Fruit fly (Drosophila melanogaster): Measurements from ENCODE around the gene AdamTS-B.

The AdamTS-B gene

DNA sequence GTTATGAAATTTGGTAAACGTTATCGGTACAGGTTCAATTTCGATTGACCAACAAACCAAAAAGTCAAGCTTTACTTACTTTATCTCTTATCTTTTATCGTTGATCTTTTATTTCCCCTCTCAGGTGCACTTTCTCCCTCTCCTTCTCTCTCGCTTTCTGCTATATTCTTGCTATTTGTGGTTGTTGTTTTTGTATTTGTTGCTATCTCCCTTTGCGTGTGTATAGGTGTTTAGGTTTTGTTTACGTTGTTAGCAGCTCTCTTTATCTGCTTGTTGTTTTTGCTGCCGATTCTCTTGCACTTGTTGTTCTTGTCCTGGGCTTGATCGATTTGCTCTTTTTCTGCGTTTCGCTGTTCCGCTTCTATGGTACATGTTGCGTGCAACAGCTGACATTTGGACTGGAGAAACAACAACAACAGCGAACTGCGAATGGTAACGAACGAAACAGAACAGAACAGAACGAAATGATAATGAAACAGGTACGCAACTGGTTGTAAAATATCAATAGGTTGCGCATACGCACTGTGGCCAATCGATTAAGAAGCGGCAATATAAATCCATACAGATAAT lies 46.0 kb downstream of the AdamTS-B start (continued):
- no peak for TF ChIP-seq CG10147 (GFP tag; optimal IDR thresholded peaks at IDR 0.05)
- TF ChIP-seq cad (GFP tag; optimal IDR thresholded peaks at IDR 0.05): no peak
- no peak for TF ChIP-seq CG9876 (GFP tag; optimal IDR thresholded peaks at IDR 0.05)
- TF ChIP-seq gt (GFP tag; IDR thresholded peaks at IDR 0.05): no peak
- peak; percentile 39 for TF ChIP-seq CG11504 (tag; optimal IDR thresholded peaks at IDR 0.05)
- TF ChIP-seq CG3163 (GFP tag; optimal IDR thresholded peaks at IDR 0.05): peak; percentile 83
- peak; percentile 99 for TF ChIP-seq pfk (GFP tag; optimal IDR thresholded peaks at IDR 0.05)
- TF ChIP-seq CG4360 (GFP tag; IDR thresholded peaks at IDR 0.05): peak; percentile 93
- no peak for TF ChIP-seq lmd (GFP tag; IDR thresholded peaks at IDR 0.05)
- TF ChIP-seq CG8290 (GFP tag; optimal IDR thresholded peaks at IDR 0.05): no peak
- TF ChIP-seq CG8290 (tag; optimal IDR thresholded peaks at IDR 0.05): peak in 1 of 2 experiments; percentile 65
- TF ChIP-seq bab2 (GFP tag; optimal IDR thresholded peaks at IDR 0.05): no peak
- TF ChIP-seq klu (GFP tag; IDR thresholded peaks at IDR 0.05): no peak
- TF ChIP-seq Dip2 (GFP tag; IDR thresholded peaks at IDR 0.05): no peak
- no peak for TF ChIP-seq Bteb2 (GFP tag; optimal IDR thresholded peaks at IDR 0.05)
- no peak for TF ChIP-seq Nf-YB (GFP tag; optimal IDR thresholded peaks at IDR 0.05)
- no peak for TF ChIP-seq al (GFP tag; IDR thresholded peaks at IDR 0.05)
- peak; percentile 50; the same call in 1 of the 2 replicates for TF ChIP-seq CG7372 (GFP tag; IDR thresholded peaks at IDR 0.05)
- peak; percentile 60 for TF ChIP-seq cg (GFP tag; optimal IDR thresholded peaks at IDR 0.05)
- no peak for TF ChIP-seq CG10543 (GFP tag; optimal IDR thresholded peaks at IDR 0.05)
- TF ChIP-seq grn (GFP tag; optimal IDR thresholded peaks at IDR 0.05): peak; percentile 90
- TF ChIP-seq Dp (GFP tag; optimal IDR thresholded peaks at IDR 0.05): no peak
- TF ChIP-seq CG13894 (tag; optimal IDR thresholded peaks at IDR 0.05): no peak
- no peak for TF ChIP-seq cas (GFP tag; IDR thresholded peaks at IDR 0.05)
- no peak for TF ChIP-seq CG11695 (GFP tag; IDR thresholded peaks at IDR 0.05)
- TF ChIP-seq CG15479 (GFP tag; optimal IDR thresholded peaks at IDR 0.05): peak; percentile 84

DNA sequence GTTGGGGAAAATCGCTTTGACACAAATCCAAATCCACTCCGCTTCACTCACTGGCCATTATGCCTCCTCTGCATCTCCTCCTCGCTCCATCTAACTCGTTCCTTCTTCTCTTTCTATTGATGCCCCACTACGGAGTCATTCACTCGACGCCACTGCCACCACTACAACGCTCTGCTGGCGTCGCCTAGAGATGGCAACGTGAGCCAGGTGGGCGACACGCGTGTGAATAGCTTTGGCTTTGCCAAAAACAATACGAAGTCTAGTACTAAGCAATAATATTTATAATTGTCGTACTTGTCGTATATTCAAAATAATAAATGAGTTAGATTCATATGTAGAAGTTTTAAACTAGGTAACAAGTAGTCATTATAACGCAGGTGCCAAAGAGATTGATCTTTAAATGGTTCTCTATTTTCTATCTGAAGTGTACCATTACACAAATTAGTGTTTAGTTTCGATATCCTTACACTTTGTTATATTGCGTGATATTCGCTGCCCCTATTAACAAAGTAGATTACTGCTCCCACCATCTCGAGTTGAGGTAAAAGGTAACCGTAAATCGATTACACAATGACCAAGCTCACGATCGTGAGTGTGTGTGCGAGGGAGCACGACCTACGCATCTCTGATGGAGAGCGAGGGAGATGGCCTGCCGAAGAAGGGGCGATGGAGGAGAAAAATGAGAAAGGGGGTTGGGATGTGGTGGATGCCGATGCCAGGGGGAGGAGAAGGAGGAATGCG lies 46.8 kb downstream of the AdamTS-B start:
- peak; percentile 10 for TF ChIP-seq pum (GFP tag; optimal IDR thresholded peaks at IDR 0.05)
- TF ChIP-seq ab (GFP tag; optimal IDR thresholded peaks at IDR 0.05): no peak
- TF ChIP-seq ac (GFP tag; optimal IDR thresholded peaks at IDR 0.05): no peak
- TF ChIP-seq CG8388 (GFP tag; optimal IDR thresholded peaks at IDR 0.05): no peak
- peak; percentile 31 for TF ChIP-seq CG18476 (GFP tag; optimal IDR thresholded peaks at IDR 0.05)
- no peak for TF ChIP-seq Oaz (GFP tag; IDR thresholded peaks at IDR 0.05)
- peak; percentile 68 for TF ChIP-seq CG34224 (GFP tag; IDR thresholded peaks at IDR 0.05; ENCODE audit: partially characterized antibody)
- 0 out of 3 replicates have a peak, but pooled peaks have one; percentile 35 for TF ChIP-seq CG11456 (GFP tag; IDR thresholded peaks at IDR 0.05)
- TF ChIP-seq ato (GFP tag; IDR thresholded peaks at IDR 0.05; ENCODE audit: partially characterized antibody): no peak
- TF ChIP-seq CG17612 (GFP tag; IDR thresholded peaks at IDR 0.05): no peak
- no peak for TF ChIP-seq Fer2 (tag; optimal IDR thresholded peaks at IDR 0.05)
- TF ChIP-seq trem (tag; optimal IDR thresholded peaks at IDR 0.05): no peak
- peak; percentile 12; the same call in 1 of the 2 replicates for TF ChIP-seq CG9215 (GFP tag; IDR thresholded peaks at IDR 0.05)
- no peak for TF ChIP-seq Awh (GFP tag; IDR thresholded peaks at IDR 0.05)
- peak; percentile 69 for TF ChIP-seq Sry-δ (GFP tag; optimal IDR thresholded peaks at IDR 0.05)
- TF ChIP-seq tup (GFP tag; optimal IDR thresholded peaks at IDR 0.05): no peak
- no peak for TF ChIP-seq pros (GFP tag; optimal IDR thresholded peaks at IDR 0.05)
- TF ChIP-seq CG10321 (GFP tag; IDR thresholded peaks at IDR 0.05): no peak
- peak; percentile 12 for TF ChIP-seq tio (GFP tag; optimal IDR thresholded peaks at IDR 0.05)
- no peak for TF ChIP-seq cad (GFP tag; optimal IDR thresholded peaks at IDR 0.05)
- no peak for TF ChIP-seq CG12236 (GFP tag; optimal IDR thresholded peaks at IDR 0.05)
- TF ChIP-seq Gsc (GFP tag; IDR thresholded peaks at IDR 0.05): no peak
- no peak for TF ChIP-seq B-H1 (GFP tag; IDR thresholded peaks at IDR 0.05)
- no peak for TF ChIP-seq tx (GFP tag; optimal IDR thresholded peaks at IDR 0.05)
- no peak for TF ChIP-seq CG2199 (GFP tag; IDR thresholded peaks at IDR 0.05)
- no peak for TF ChIP-seq CG1647 (GFP tag; optimal IDR thresholded peaks at IDR 0.05)
